Fruit fly (Drosophila melanogaster): Measurements from ENCODE around the gene CG32590.

DNA sequence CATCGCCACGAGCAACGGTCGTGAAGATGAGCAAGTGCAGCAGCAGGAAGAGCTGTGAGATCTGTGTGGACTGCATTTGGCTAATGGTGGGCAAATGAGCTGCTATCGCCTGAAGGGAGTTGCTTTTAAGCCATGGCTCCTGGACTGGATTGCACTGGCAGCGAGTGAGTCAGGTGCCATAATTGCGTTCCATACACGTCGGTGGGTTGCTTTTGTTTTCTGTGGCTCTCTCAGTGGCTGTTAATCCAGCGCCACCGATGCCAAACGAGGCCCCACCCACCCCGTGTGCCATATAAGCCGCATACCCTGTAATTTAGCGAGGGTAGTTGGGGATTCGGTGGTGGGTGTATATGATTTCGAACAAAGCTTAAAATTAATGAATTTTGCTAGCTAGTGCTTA is 5.8 kb upstream of the CG32590 start, which contains the start of gene CG12539:
- TF ChIP-seq EcR (GFP tag; optimal IDR thresholded peaks at IDR 0.05) (no peak), CG8478 (optimal IDR thresholded peaks at IDR 0.05) (no peak), psq (optimal IDR thresholded peaks at IDR 0.05) (no peak), usp (GFP tag; optimal IDR thresholded peaks at IDR 0.05) (no peak), pan (optimal IDR thresholded peaks at IDR 0.05) (no peak), Dll (optimal IDR thresholded peaks at IDR 0.05) (no peak)

Data from whole organism.